Worm (Caenorhabditis elegans) whole organism, L3 larva: ENCODE results near the gene cogc-4.

Source experiments
- aly-2 ChIP-seq: fragments of 150-350 bp; optimal IDR thresholded peaks from 2 replicates; lab custom pipeline; 2014; ENCODE audit warnings: missing biosample characterization, missing genetic modification characterization
- ama-1 ChIP-seq: fragments of 150-350 bp; optimal IDR thresholded peaks from 2 replicates; lab custom pipeline; 2018
- ceh-82 ChIP-seq: fragments of 150-350 bp; optimal IDR thresholded peaks from 2 replicates; lab custom pipeline; 2014; ENCODE audit warnings: missing biosample characterization, missing genetic modification characterization
- daf-12 ChIP-seq: fragments of 150-350 bp; optimal IDR thresholded peaks from 2 replicates; lab custom pipeline; 2014; ENCODE audit warnings: missing biosample characterization, missing genetic modification reagents, missing genetic modification characterization
- egl-27 ChIP-seq: sonication (generic microtip); optimal IDR thresholded peaks from 4 replicates; lab custom pipeline; 2017; ENCODE audit warnings: missing biosample characterization, missing genetic modification reagents, missing genetic modification characterization
- elt-1 ChIP-seq: fragments of 150-350 bp; optimal IDR thresholded peaks from 2 replicates; lab custom pipeline; 2014; ENCODE audit warnings: missing biosample characterization, missing genetic modification characterization
- nhr-11 ChIP-seq: fragments of 150-350 bp; optimal IDR thresholded peaks from 2 replicates; lab custom pipeline; 2014; ENCODE audit warnings: missing biosample characterization, missing genetic modification characterization
- nhr-12 ChIP-seq: fragments of 150-350 bp; optimal IDR thresholded peaks from 2 replicates; lab custom pipeline; 2014; ENCODE audit warnings: missing biosample characterization, missing genetic modification characterization
- nhr-237 ChIP-seq: fragments of 150-350 bp; optimal IDR thresholded peaks from 2 replicates; lab custom pipeline; 2014; ENCODE audit warnings: missing biosample characterization, missing genetic modification characterization
- nhr-25 ChIP-seq: sonication (generic microtip); optimal IDR thresholded peaks from 2 replicates; lab custom pipeline; 2017; ENCODE audit warnings: missing biosample characterization, missing genetic modification characterization
- tbx-2 ChIP-seq: sonication (generic microtip); optimal IDR thresholded peaks from 2 replicates; lab custom pipeline; 2016; ENCODE audit warnings: mild to moderate bottlenecking, missing genetic modification characterization, missing compliant biosample characterization
- zag-1 ChIP-seq: fragments of 150-350 bp; optimal IDR thresholded peaks from 2 replicates; lab custom pipeline; 2014; ENCODE audit warnings: missing biosample characterization, missing genetic modification characterization
- ztf-11 ChIP-seq: fragments of 150-350 bp; optimal IDR thresholded peaks from 2 replicates; lab custom pipeline; 2014; ENCODE audit warnings: missing biosample characterization, missing genetic modification characterization

- TF ChIP-seq ama-1 (lab: Kevin White, UChicago), result no peak
- TF ChIP-seq ztf-11 (tag; lab: Kevin White, UChicago), result no peak
- no peak for TF ChIP-seq zag-1 (tag; lab: Kevin White, UChicago)
- TF ChIP-seq nhr-25, result no peak
- TF ChIP-seq aly-2, result no peak
- no peak for TF ChIP-seq nhr-12
- TF ChIP-seq nhr-11 (tag; lab: Kevin White, UChicago), result no peak
- TF ChIP-seq elt-1 (tag; lab: Kevin White, UChicago), result no peak
- TF ChIP-seq ceh-82 (tag; lab: Kevin White, UChicago), result no peak
- no peak for TF ChIP-seq daf-12 (tag; lab: Kevin White, UChicago)
- no peak for TF ChIP-seq egl-27 (tag; lab: Kevin White, UChicago)
- TF ChIP-seq tbx-2 (tag; lab: Kevin White, UChicago), result no peak
- TF ChIP-seq nhr-237 (tag; lab: Kevin White, UChicago), result no peak
These were observed 34.5 kb downstream of the cogc-4 start, which contains the start of gene nol-6 for ce11 chrII:1437449-1438335.
